Fruit fly (Drosophila melanogaster): ENCODE measurements around the gene CG18304.

Gene CG18304

DNA sequence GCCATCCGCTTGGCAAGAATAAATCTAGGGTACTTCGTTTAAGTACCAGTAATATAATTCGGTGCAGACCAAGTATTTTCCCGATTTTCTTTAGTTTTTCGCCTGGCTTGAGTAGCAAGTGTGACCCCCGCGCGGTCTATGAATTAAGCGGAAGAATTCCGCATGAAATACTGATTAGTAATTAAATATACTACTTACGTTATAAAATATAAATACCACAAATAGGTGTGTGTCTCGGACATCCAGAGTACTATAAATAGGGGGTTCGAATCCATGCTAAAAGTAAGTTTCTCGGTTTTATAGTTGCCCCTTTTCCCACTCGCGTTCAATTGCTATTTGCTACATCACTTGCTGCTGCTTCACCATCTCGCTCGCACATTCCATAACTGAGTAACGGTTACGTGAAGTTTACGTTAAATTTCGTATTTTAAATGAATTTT, 29.0 kb upstream of the CG18304 start, which contains the start of gene snRNP-U1-70K (continued):
- no peak for TF ChIP-seq CG10654 (GFP tag; optimal IDR thresholded peaks at IDR 0.05)
- TF ChIP-seq pan (optimal IDR thresholded peaks at IDR 0.05) = no peak
- TF ChIP-seq pan (GFP tag; optimal IDR thresholded peaks at IDR 0.05 in 1 of 2, IDR thresholded peaks at IDR 0.05 in 1 of 2) = no peak
- TF ChIP-seq Jarid2 (GFP tag; optimal IDR thresholded peaks at IDR 0.05) = no peak
- no peak for TF ChIP-seq CG32772 (GFP tag; IDR thresholded peaks at IDR 0.05)
- no peak for TF ChIP-seq tin (GFP tag; optimal IDR thresholded peaks at IDR 0.05)
- no peak for TF ChIP-seq en (GFP tag; optimal IDR thresholded peaks at IDR 0.05)
- TF ChIP-seq caup (GFP tag; optimal IDR thresholded peaks at IDR 0.05; ENCODE audit: severe bottlenecking) = no peak
- no peak for TF ChIP-seq grn (GFP tag; optimal IDR thresholded peaks at IDR 0.05)
- TF ChIP-seq CG10979 (tag; optimal IDR thresholded peaks at IDR 0.05) = no peak
- no peak for TF ChIP-seq D19A (tag; optimal IDR thresholded peaks at IDR 0.05)
- TF ChIP-seq CG17612 (GFP tag; IDR thresholded peaks at IDR 0.05) = no peak
- no peak for TF ChIP-seq CG16813 (GFP tag; IDR thresholded peaks at IDR 0.05; ENCODE audit: partially characterized antibody)
- no peak for TF ChIP-seq CG11398 (GFP tag; optimal IDR thresholded peaks at IDR 0.05)
- no peak for TF ChIP-seq CG10462 (GFP tag; optimal IDR thresholded peaks at IDR 0.05)
- TF ChIP-seq BtbVII (GFP tag; optimal IDR thresholded peaks at IDR 0.05) = no peak
- TF ChIP-seq sisA (GFP tag; IDR thresholded peaks at IDR 0.05) = no peak
- TF ChIP-seq sd (tag; optimal IDR thresholded peaks at IDR 0.05) = peak; percentile 92
- peak; percentile 98 for TF ChIP-seq Myb (GFP tag; optimal IDR thresholded peaks at IDR 0.05)
- TF ChIP-seq CG31441 (GFP tag; IDR thresholded peaks at IDR 0.05) = no peak; the same call in 1 of the 2 replicates
- TF ChIP-seq CG4730 (GFP tag; IDR thresholded peaks at IDR 0.05) = no peak
- peak; percentile 86 for TF ChIP-seq YL-1 (GFP tag; optimal IDR thresholded peaks at IDR 0.05)
- no peak for TF ChIP-seq TFAM (GFP tag; optimal IDR thresholded peaks at IDR 0.05)
- no peak for TF ChIP-seq CG15269 (tag; optimal IDR thresholded peaks at IDR 0.05)
- no peak for TF ChIP-seq CG15479 (GFP tag; optimal IDR thresholded peaks at IDR 0.05)
- TF ChIP-seq CG9876 (GFP tag; optimal IDR thresholded peaks at IDR 0.05) = peak; percentile 31
- TF ChIP-seq Six4 (GFP tag; optimal IDR thresholded peaks at IDR 0.05) = no peak
- TF ChIP-seq CG7556 (GFP tag; optimal IDR thresholded peaks at IDR 0.05) = no peak
- peak; percentile 53 for TF ChIP-seq CG17829 (tag; optimal IDR thresholded peaks at IDR 0.05)
- peak; percentile 35 for TF ChIP-seq CG1832 (GFP tag; optimal IDR thresholded peaks at IDR 0.05)
- TF ChIP-seq sob (GFP tag; IDR thresholded peaks at IDR 0.05) = no peak
- TF ChIP-seq CG18011 (GFP tag; optimal IDR thresholded peaks at IDR 0.05) = peak; percentile 98
- TF ChIP-seq CG15601 (tag; optimal IDR thresholded peaks at IDR 0.05) = no peak
- TF ChIP-seq ro (GFP tag; IDR thresholded peaks at IDR 0.05) = no peak
- TF ChIP-seq nmo (GFP tag; optimal IDR thresholded peaks at IDR 0.05) = peak; percentile 6
- no peak for TF ChIP-seq CG7357 (GFP tag; IDR thresholded peaks at IDR 0.05)
- no peak for TF ChIP-seq CG8281 (tag; optimal IDR thresholded peaks at IDR 0.05)
- no peak for TF ChIP-seq fd3F (GFP tag; optimal IDR thresholded peaks at IDR 0.05)
- no peak for TF ChIP-seq p53 (GFP tag; optimal IDR thresholded peaks at IDR 0.05)
- no peak for TF ChIP-seq gsb (GFP tag; IDR thresholded peaks at IDR 0.05)
- no peak for TF ChIP-seq Ptx1 (GFP tag; IDR thresholded peaks at IDR 0.05)
- peak; percentile 1 for TF ChIP-seq CG17186 (GFP tag; optimal IDR thresholded peaks at IDR 0.05)
- no peak for TF ChIP-seq CG15011 (GFP tag; optimal IDR thresholded peaks at IDR 0.05)
- no peak for TF ChIP-seq CG2199 (GFP tag; IDR thresholded peaks at IDR 0.05)
- peak; percentile 82 for TF ChIP-seq Hmr (GFP tag; optimal IDR thresholded peaks at IDR 0.05)
- no peak for TF ChIP-seq schlank (tag; optimal IDR thresholded peaks at IDR 0.05)
- peak; percentile 20; the same call in 1 of the 4 replicates for TF ChIP-seq Gug (GFP tag; IDR thresholded peaks at IDR 0.05)
- TF ChIP-seq esg (GFP tag; conservative IDR thresholded peaks at IDR 0.05) = no peak
- TF ChIP-seq CG10321 (GFP tag; IDR thresholded peaks at IDR 0.05) = peak; percentile 93
- TF ChIP-seq CG4424 (GFP tag; optimal IDR thresholded peaks at IDR 0.05) = no peak
- no peak for TF ChIP-seq CG12942 (GFP tag; optimal IDR thresholded peaks at IDR 0.05)
- no peak for TF ChIP-seq Nf-YA (GFP tag; IDR thresholded peaks at IDR 0.05)
